Worm (Caenorhabditis elegans) whole organism, L3 larva: Measurements from ENCODE around the gene dpm-3.

Experiments used
- lsy-12 ChIP-seq: sonication (generic microtip); optimal IDR thresholded peaks from 2 replicates; lab custom pipeline; 2016; ENCODE audit warnings: mild to moderate bottlenecking, missing genetic modification characterization, missing compliant biosample characterization
- nhr-12 ChIP-seq: fragments of 150-350 bp; optimal IDR thresholded peaks from 2 replicates; lab custom pipeline; 2014; ENCODE audit warnings: missing biosample characterization, missing genetic modification characterization

ce11 chrIV:12428467-12428866, 37.1 kb downstream of the dpm-3 start, which contains the start of gene col-130:
- TF ChIP-seq nhr-12 (tag; lab: Kevin White, UChicago) (no peak), lsy-12 (tag; lab: Kevin White, UChicago) (no peak)
